Worm (Caenorhabditis elegans) whole organism, L3 larva: Measurements from ENCODE around the gene kcnl-1.

ENCODE experiments used
- R02D3.7 ChIP-seq: fragments of 150-350 bp; optimal IDR thresholded peaks from 2 replicates; lab custom pipeline; 2014; ENCODE audit warnings: missing biosample characterization, missing genetic modification characterization
- ama-1 ChIP-seq: fragments of 150-350 bp; optimal IDR thresholded peaks from 2 replicates; lab custom pipeline; 2018
- elt-1 ChIP-seq: fragments of 150-350 bp; optimal IDR thresholded peaks from 2 replicates; lab custom pipeline; 2014; ENCODE audit warnings: missing biosample characterization, missing genetic modification characterization
- lin-15B ChIP-seq: fragments of 150-350 bp; optimal IDR thresholded peaks from 2 replicates; lab custom pipeline; 2014; ENCODE audit warnings: missing biosample characterization, missing genetic modification characterization
- skn-1 ChIP-seq: fragments of 150-350 bp; optimal IDR thresholded peaks from 2 replicates; lab custom pipeline; 2014; ENCODE audit warnings: missing biosample characterization, missing genetic modification characterization

DNA sequence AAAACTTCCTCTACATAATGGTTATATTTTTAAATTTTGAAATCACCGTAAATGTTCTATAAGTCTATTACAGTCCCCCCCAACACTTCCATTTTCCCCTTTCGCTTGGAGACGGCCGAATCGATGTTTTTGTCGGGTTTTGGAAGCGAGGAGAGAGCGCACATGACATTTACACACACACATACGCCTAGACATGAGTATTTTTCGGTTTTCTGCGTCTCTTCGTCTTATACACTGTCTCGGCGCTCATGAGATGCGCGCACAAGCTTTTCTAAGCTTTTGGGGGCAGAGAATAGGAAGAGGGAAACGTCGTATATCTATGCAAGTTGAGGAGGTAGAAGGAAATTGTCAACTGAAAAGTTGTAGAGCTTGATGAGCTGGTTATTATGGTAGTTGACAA lies 54.9 kb downstream of the kcnl-1 start:
- no peak for TF ChIP-seq ama-1 (lab: Kevin White, UChicago)
- no peak for TF ChIP-seq R02D3.7 (tag; lab: Kevin White, UChicago)
- TF ChIP-seq skn-1 (tag; lab: Kevin White, UChicago), result no peak
- TF ChIP-seq lin-15B (tag; lab: Kevin White, UChicago), result no peak
- TF ChIP-seq elt-1 (tag; lab: Kevin White, UChicago), result no peak
